Fruit fly (Drosophila melanogaster) whole organism, embryonic: ENCODE results near the gene arm.

Experiments used
- Antp ChIP-seq: fragments of 200-800 bp; sonication (Bioruptor generic); optimal IDR thresholded peaks from 3 replicates; lab custom pipeline; 2016; ENCODE audit warnings: missing biosample characterization, missing genetic modification characterization
- Blimp-1 ChIP-seq: fragments of 200-800 bp; sonication (Bioruptor generic); optimal IDR thresholded peaks from 3 replicates; lab custom pipeline; 2018; ENCODE audit warnings: missing biosample characterization, missing genetic modification characterization, mild to moderate bottlenecking, moderate library complexity, missing genetic modification reagents
- CG10543 ChIP-seq: fragments of 200-800 bp; sonication (Bioruptor generic); optimal IDR thresholded peaks from 3 replicates; lab custom pipeline; 2017; ENCODE audit warnings: missing biosample characterization, mild to moderate bottlenecking, missing genetic modification characterization, moderate library complexity
- CG11695 ChIP-seq: fragments of 200-800 bp; sonication (Bioruptor generic); IDR thresholded peaks from 3 replicates; pipeline ENCODE4 v1.3.6; 2022; ENCODE audit warnings: missing biosample characterization, missing genetic modification characterization
- CG1233 ChIP-seq: fragments of 200-800 bp; sonication (Bioruptor generic); optimal IDR thresholded peaks from 4 replicates; lab custom pipeline; 2018; ENCODE audit warnings: missing biosample characterization, mild to moderate bottlenecking, missing genetic modification characterization
- CG12391 ChIP-seq: fragments of 200-800 bp; sonication (Bioruptor generic); optimal IDR thresholded peaks from 3 replicates; lab custom pipeline; 2018; ENCODE audit warnings: missing biosample characterization, mild to moderate bottlenecking, missing genetic modification characterization, moderate library complexity
- CG13894 ChIP-seq: fragments of 200-800 bp; sonication (Bioruptor generic); optimal IDR thresholded peaks from 3 replicates; lab custom pipeline; 2018; ENCODE audit warnings: missing biosample characterization, mild to moderate bottlenecking, missing genetic modification characterization, moderate library complexity
- CG15696 ChIP-seq: fragments of 200-800 bp; sonication (Bioruptor generic); optimal IDR thresholded peaks from 2 replicates; lab custom pipeline; 2019; ENCODE audit warnings: missing biosample characterization, mild to moderate bottlenecking, missing genetic modification characterization, moderate library complexity
- CG16813 ChIP-seq: fragments of 200-800 bp; sonication (Bioruptor generic); IDR thresholded peaks from 3 replicates; pipeline ENCODE4 v1.3.6; 2022; ENCODE audit warnings: missing biosample characterization, missing genetic modification characterization; ENCODE audit not compliant: partially characterized antibody
- CG17385 ChIP-seq: fragments of 200-800 bp; sonication (Bioruptor generic); optimal IDR thresholded peaks from 3 replicates; lab custom pipeline; 2018; ENCODE audit warnings: missing biosample characterization, mild to moderate bottlenecking, missing genetic modification characterization
- CG17912 ChIP-seq: fragments of 200-800 bp; sonication (Bioruptor generic); optimal IDR thresholded peaks from 2 replicates; lab custom pipeline; 2018; ENCODE audit warnings: missing biosample characterization, mild to moderate bottlenecking, missing genetic modification characterization
- CG2678 ChIP-seq: fragments of 200-800 bp; sonication (Bioruptor generic); optimal IDR thresholded peaks from 3 replicates; lab custom pipeline; 2019; ENCODE audit warnings: missing biosample characterization, mild to moderate bottlenecking, missing genetic modification characterization, moderate library complexity
- CG31224 ChIP-seq: fragments of 200-800 bp; sonication (Bioruptor generic); IDR thresholded peaks from 2 replicates; pipeline ENCODE4 v1.3.6; 2022; ENCODE audit warnings: missing biosample characterization, missing genetic modification characterization
- CG3281 ChIP-seq: fragments of 200-800 bp; sonication (Bioruptor generic); optimal IDR thresholded peaks from 3 replicates; lab custom pipeline; 2017; ENCODE audit warnings: missing biosample characterization, mild to moderate bottlenecking, missing genetic modification characterization
- CG34376 ChIP-seq: fragments of 200-800 bp; sonication (Bioruptor generic); optimal IDR thresholded peaks from 2 replicates; lab custom pipeline; 2018; ENCODE audit warnings: missing biosample characterization, mild to moderate bottlenecking, missing genetic modification characterization
- CG6272 ChIP-seq: fragments of 200-800 bp; sonication (Bioruptor generic); IDR thresholded peaks from 2 replicates; pipeline ENCODE4 v1.3.6; 2022; ENCODE audit warnings: missing biosample characterization, missing genetic modification characterization
- CG8281 ChIP-seq: fragments of 200-800 bp; sonication (Bioruptor generic); optimal IDR thresholded peaks from 2 replicates; lab custom pipeline; 2018; ENCODE audit warnings: missing biosample characterization, mild to moderate bottlenecking, missing genetic modification characterization, moderate library complexity
- CG8359 ChIP-seq: fragments of 200-800 bp; sonication (Bioruptor generic); optimal IDR thresholded peaks from 2 replicates; lab custom pipeline; 2017; ENCODE audit warnings: missing biosample characterization, mild to moderate bottlenecking, missing genetic modification characterization, borderline replicate concordance
- CG9215 ChIP-seq: fragments of 200-800 bp; sonication (Bioruptor generic); IDR thresholded peaks from 2 replicates; pipeline ENCODE4 v1.3.6; 2022; ENCODE audit warnings: missing biosample characterization, missing genetic modification characterization
- CrebB ChIP-seq: fragments of 200-800 bp; sonication (Bioruptor generic); optimal IDR thresholded peaks from 3 replicates; lab custom pipeline; 2018; ENCODE audit warnings: missing biosample characterization, mild to moderate bottlenecking, missing genetic modification characterization
- Dfd ChIP-seq, 2 experiments: fragments of >200 bp; optimal IDR thresholded peaks; 2 replicates each; lab custom pipeline; 2017; ENCODE audit warnings: missing biosample characterization in 2 of 2, missing genetic modification characterization in 2 of 2
- Dp ChIP-seq: fragments of 200-800 bp; sonication (Bioruptor generic); optimal IDR thresholded peaks from 2 replicates; lab custom pipeline; 2018; ENCODE audit warnings: missing biosample characterization, mild to moderate bottlenecking, missing genetic modification characterization, moderate library complexity
- Drgx ChIP-seq: fragments of 200-800 bp; sonication (Bioruptor generic); IDR thresholded peaks from 2 replicates; pipeline ENCODE4 v1.3.6; 2022; ENCODE audit warnings: missing biosample characterization, missing genetic modification characterization
- Ets97D ChIP-seq: fragments of 200-800 bp; sonication (Bioruptor generic); optimal IDR thresholded peaks from 3 replicates; lab custom pipeline; 2016; ENCODE audit warnings: missing biosample characterization, missing genetic modification characterization
- Gug ChIP-seq: fragments of 200-800 bp; sonication (Bioruptor generic); IDR thresholded peaks from 4 replicates; pipeline ENCODE4 v1.3.6; 2022; ENCODE audit warnings: missing biosample characterization, missing genetic modification characterization
- H15 ChIP-seq: fragments of 200-800 bp; sonication (Bioruptor generic); IDR thresholded peaks from 3 replicates; pipeline ENCODE4 v1.3.6; 2022; ENCODE audit warnings: missing biosample characterization, missing genetic modification characterization
- Hey ChIP-seq: fragments of 200-800 bp; sonication (Bioruptor generic); optimal IDR thresholded peaks from 3 replicates; lab custom pipeline; 2018; ENCODE audit warnings: missing biosample characterization, mild to moderate bottlenecking, missing genetic modification characterization
- HmgZ ChIP-seq: fragments of 200-800 bp; sonication (Bioruptor generic); optimal IDR thresholded peaks from 2 replicates; lab custom pipeline; 2018; ENCODE audit warnings: missing biosample characterization, mild to moderate bottlenecking, missing genetic modification characterization
- Hsf ChIP-seq: fragments of 200-800 bp; sonication (Bioruptor generic); optimal IDR thresholded peaks from 3 replicates; lab custom pipeline; 2016; ENCODE audit warnings: missing biosample characterization, missing genetic modification characterization
- MBD-R2 ChIP-seq: fragments of 200-800 bp; sonication (Bioruptor generic); IDR thresholded peaks from 2 replicates; pipeline ENCODE4 v1.3.6; 2022; ENCODE audit warnings: missing biosample characterization, missing genetic modification characterization
- Med ChIP-seq: fragments of 200-800 bp; sonication (Bioruptor generic); peaks from one replicate; lab custom pipeline; 2016; ENCODE audit warnings: missing biosample characterization, missing genetic modification characterization, mild to moderate bottlenecking, inconsistent platforms, moderate library complexity
- Mrtf ChIP-seq: fragments of 200-800 bp; sonication (Bioruptor generic); IDR thresholded peaks from 3 replicates; pipeline ENCODE4 v1.3.6; 2022; ENCODE audit warnings: missing biosample characterization, missing genetic modification characterization
- Nf-YC ChIP-seq: fragments of 200-800 bp; optimal IDR thresholded peaks from 3 replicates; lab custom pipeline; 2019; ENCODE audit warnings: missing biosample characterization, mild to moderate bottlenecking, missing genetic modification characterization, moderate library complexity
- Pdp1 ChIP-seq, 2 experiments: fragments of 200-800 bp; sonication (Bioruptor generic); optimal IDR thresholded peaks; 3 replicates each; lab custom pipeline; 2016; ENCODE audit warnings: missing biosample characterization in 2 of 2, missing genetic modification characterization in 2 of 2, mild to moderate bottlenecking in 1 of 2, moderate library complexity in 1 of 2
- crc ChIP-seq: fragments of 200-800 bp; sonication (Bioruptor generic); optimal IDR thresholded peaks from 2 replicates; lab custom pipeline; 2016; ENCODE audit warnings: missing biosample characterization, missing genetic modification characterization
- dati ChIP-seq: fragments of 200-800 bp; sonication (Bioruptor generic); IDR thresholded peaks from 2 replicates; pipeline ENCODE4 v1.3.6; 2022; ENCODE audit warnings: missing biosample characterization, missing genetic modification characterization
- dmrt99B ChIP-seq: fragments of 200-800 bp; sonication (Bioruptor generic); optimal IDR thresholded peaks from 2 replicates; lab custom pipeline; 2018; ENCODE audit warnings: missing biosample characterization, mild to moderate bottlenecking, missing genetic modification characterization, moderate library complexity
- dpn ChIP-seq, 2 experiments: fragments of 200-800 bp; sonication (Bioruptor generic); optimal IDR thresholded peaks; 3 replicates each; lab custom pipeline; 2016; ENCODE audit warnings: missing biosample characterization in 2 of 2, missing genetic modification characterization in 2 of 2
- eyg ChIP-seq: fragments of 200-800 bp; sonication (Bioruptor generic); optimal IDR thresholded peaks from 3 replicates; lab custom pipeline; 2016; ENCODE audit warnings: missing biosample characterization, missing genetic modification characterization
- fd96Cb ChIP-seq: fragments of 200-800 bp; sonication (Bioruptor generic); optimal IDR thresholded peaks from 2 replicates; lab custom pipeline; 2018; ENCODE audit warnings: missing biosample characterization, mild to moderate bottlenecking, missing genetic modification characterization, moderate library complexity
- ftz-f1 ChIP-seq: fragments of 200-800 bp; sonication (Bioruptor generic); optimal IDR thresholded peaks from 2 replicates; lab custom pipeline; 2016; ENCODE audit warnings: missing biosample characterization, missing genetic modification characterization
- jumu ChIP-seq: fragments of 200-800 bp; sonication (Bioruptor generic); optimal IDR thresholded peaks from 3 replicates; lab custom pipeline; 2016; ENCODE audit warnings: missing biosample characterization, missing genetic modification characterization
- kay ChIP-seq: fragments of 200-800 bp; sonication (Bioruptor generic); optimal IDR thresholded peaks from 2 replicates; lab custom pipeline; 2016; ENCODE audit warnings: missing biosample characterization, missing genetic modification characterization
- lab ChIP-seq: fragments of 200-800 bp; sonication (Bioruptor generic); optimal IDR thresholded peaks from 3 replicates; lab custom pipeline; 2017; ENCODE audit warnings: missing biosample characterization, missing genetic modification characterization, mild to moderate bottlenecking, moderate library complexity, missing genetic modification reagents
- maf-S ChIP-seq: fragments of 200-800 bp; sonication (Bioruptor generic); optimal IDR thresholded peaks from 2 replicates; lab custom pipeline; 2016; ENCODE audit warnings: missing biosample characterization, missing genetic modification characterization
- nau ChIP-seq: fragments of 200-800 bp; sonication (Bioruptor generic); optimal IDR thresholded peaks from 3 replicates; lab custom pipeline; 2017; ENCODE audit warnings: missing biosample characterization, mild to moderate bottlenecking, missing genetic modification characterization, missing genetic modification reagents
- shn ChIP-seq: fragments of 200-800 bp; sonication (Bioruptor generic); optimal IDR thresholded peaks from 3 replicates; lab custom pipeline; 2016; ENCODE audit warnings: missing biosample characterization, missing genetic modification characterization
- sisA ChIP-seq: fragments of 200-800 bp; sonication (Bioruptor generic); IDR thresholded peaks from 2 replicates; pipeline ENCODE4 v1.3.6; 2022; ENCODE audit warnings: missing biosample characterization, missing genetic modification characterization
- slbo ChIP-seq: fragments of 200-800 bp; sonication (Bioruptor generic); IDR thresholded peaks from 2 replicates; pipeline ENCODE4 v1.3.6; 2022; ENCODE audit warnings: missing biosample characterization, missing genetic modification characterization
- sr ChIP-seq: fragments of 200-800 bp; sonication (Bioruptor generic); IDR thresholded peaks from 3 replicates; pipeline ENCODE4 v1.3.6; 2022; ENCODE audit warnings: missing biosample characterization, missing genetic modification characterization
- tin ChIP-seq: fragments of 200-800 bp; sonication (Bioruptor generic); optimal IDR thresholded peaks from 3 replicates; lab custom pipeline; 2016; ENCODE audit warnings: missing biosample characterization, missing genetic modification characterization
- wdn ChIP-seq: fragments of 200-800 bp; sonication (Bioruptor generic); IDR thresholded peaks from 2 replicates; pipeline ENCODE4 v1.3.6; 2022; ENCODE audit warnings: missing biosample characterization, missing genetic modification characterization

arm gene

dm6 chrX:1842875-1843274 is 57.6 kb downstream of the arm start (continued):
- no peak for TF ChIP-seq CG1233 (GFP tag; lab: Kevin White, UChicago)
- TF ChIP-seq Med (GFP tag; lab: Kevin White, UChicago), result peak; percentile 87
- TF ChIP-seq CrebB (tag; lab: Kevin White, UChicago), result no peak
- no peak for TF ChIP-seq wdn
- TF ChIP-seq Dfd (GFP tag; optimal IDR thresholded peaks at IDR 0.05; lab: Kevin White, UChicago), result no peak
- TF ChIP-seq dmrt99B (tag; lab: Kevin White, UChicago), result no peak
- peak; percentile 27 for TF ChIP-seq HmgZ (tag; lab: Kevin White, UChicago)
- TF ChIP-seq Blimp-1, result peak; percentile 22
- TF ChIP-seq Hey (tag; lab: Kevin White, UChicago), result peak; percentile 10
- TF ChIP-seq Dp, result no peak
- no peak for TF ChIP-seq Gug (GFP tag; lab: Robert Waterston, UW)
- no peak for TF ChIP-seq crc
- TF ChIP-seq ftz-f1, result no peak
- TF ChIP-seq CG15696 (tag; lab: Kevin White, UChicago), result no peak
- no peak for TF ChIP-seq sisA
- no peak for TF ChIP-seq H15
- TF ChIP-seq Pdp1 (GFP tag; optimal IDR thresholded peaks at IDR 0.05; lab: Kevin White, UChicago), result peak in 1 of 2 experiments; percentile 1
- peak; percentile 44; the same call in 1 of the 3 replicates for TF ChIP-seq sr (GFP tag; lab: Robert Waterston, UW)
- TF ChIP-seq shn, result peak; percentile 3
- TF ChIP-seq CG13894 (tag; lab: Kevin White, UChicago), result peak; percentile 55
- no peak for TF ChIP-seq CG17385 (GFP tag; lab: Kevin White, UChicago)
- TF ChIP-seq CG9215 (GFP tag; lab: Robert Waterston, UW), result no peak
- no peak for TF ChIP-seq dati
- TF ChIP-seq CG2678 (tag; lab: Kevin White, UChicago), result peak; percentile 5
- TF ChIP-seq dpn (GFP tag; optimal IDR thresholded peaks at IDR 0.05; lab: Kevin White, UChicago), result no peak
- TF ChIP-seq eyg (GFP tag; lab: Kevin White, UChicago), result no peak
- TF ChIP-seq lab (GFP tag; lab: Kevin White, UChicago), result peak; percentile 55
- TF ChIP-seq CG8359, result no peak
- TF ChIP-seq CG34376 (GFP tag; lab: Kevin White, UChicago), result peak; percentile 47
- no peak for TF ChIP-seq Hsf (GFP tag; lab: Kevin White, UChicago)
- TF ChIP-seq tin, result no peak
- TF ChIP-seq slbo, result peak; percentile 11; the same call in 1 of the 2 replicates
- no peak for TF ChIP-seq CG31224 (GFP tag; lab: Robert Waterston, UW)
- TF ChIP-seq Drgx (GFP tag; lab: Robert Waterston, UW), result no peak
- no peak for TF ChIP-seq CG6272 (GFP tag; lab: Robert Waterston, UW)
- no peak for TF ChIP-seq CG16813 (GFP tag; lab: Robert Waterston, UW)
- TF ChIP-seq Mrtf (GFP tag; lab: Robert Waterston, UW), result no peak
- TF ChIP-seq MBD-R2 (GFP tag; lab: Robert Waterston, UW), result no peak
- no peak for TF ChIP-seq maf-S
- peak; percentile 65 for TF ChIP-seq Nf-YC (tag; lab: Kevin White, UChicago)
- no peak for TF ChIP-seq Antp (GFP tag; lab: Kevin White, UChicago)
- TF ChIP-seq CG11695 (GFP tag; lab: Robert Waterston, UW), result no peak
- no peak for TF ChIP-seq CG12391 (tag; lab: Kevin White, UChicago)
- TF ChIP-seq CG17912 (GFP tag; lab: Kevin White, UChicago), result no peak
- TF ChIP-seq CG8281, result no peak
- peak; percentile 79 for TF ChIP-seq kay
- TF ChIP-seq nau, result no peak
- no peak for TF ChIP-seq jumu (GFP tag; lab: Kevin White, UChicago)
- TF ChIP-seq fd96Cb (tag; lab: Kevin White, UChicago), result no peak
- TF ChIP-seq CG10543 (GFP tag; lab: Kevin White, UChicago), result peak; percentile 65
- TF ChIP-seq CG3281, result no peak
- no peak for TF ChIP-seq Ets97D (GFP tag; lab: Kevin White, UChicago)
